Worm (Caenorhabditis elegans) whole organism, L4 larva: Measurements from ENCODE around the gene F07D3.3.

Experiments
- F44E2.7 ChIP-seq: fragments of 200-800 bp; sonication (Bioruptor generic); IDR thresholded peaks from 2 replicates; pipeline ENCODE4 v2.1.2; 2022; ENCODE audit warnings: missing genetic modification characterization, missing compliant biosample characterization
- ZK337.2 ChIP-seq: fragments of 200-800 bp; sonication (Bioruptor generic); IDR thresholded peaks from 2 replicates; pipeline ENCODE4 v1.3.6; 2022; ENCODE audit warnings: missing genetic modification reagents, missing genetic modification characterization, missing compliant biosample characterization
- ceh-44 ChIP-seq: fragments of 200-800 bp; sonication (Bioruptor generic); IDR thresholded peaks from 2 replicates; pipeline ENCODE4 v1.3.6; 2022; ENCODE audit warnings: missing genetic modification reagents, missing genetic modification characterization, missing compliant biosample characterization
- dmd-9 ChIP-seq: fragments of 200-800 bp; sonication (Bioruptor generic); IDR thresholded peaks from 2 replicates; pipeline ENCODE4 v1.3.6; 2022; ENCODE audit warnings: missing genetic modification reagents, missing genetic modification characterization, missing compliant biosample characterization
- unc-62 ChIP-seq, 3 experiments: fragments of 150-350 bp in 1 of 3; sonication (generic microtip); optimal IDR thresholded peaks in 2 of 3; peaks in 1 of 3; 1 replicate in 1 of 3; 2 replicates in 2 of 3; lab custom pipeline; 2014 to 2017; ENCODE audit warnings: missing biosample characterization in 3 of 3, missing genetic modification characterization in 3 of 3, missing genetic modification reagents in 3 of 3, missing genotype in 1 of 3

F07D3.3 gene

DNA sequence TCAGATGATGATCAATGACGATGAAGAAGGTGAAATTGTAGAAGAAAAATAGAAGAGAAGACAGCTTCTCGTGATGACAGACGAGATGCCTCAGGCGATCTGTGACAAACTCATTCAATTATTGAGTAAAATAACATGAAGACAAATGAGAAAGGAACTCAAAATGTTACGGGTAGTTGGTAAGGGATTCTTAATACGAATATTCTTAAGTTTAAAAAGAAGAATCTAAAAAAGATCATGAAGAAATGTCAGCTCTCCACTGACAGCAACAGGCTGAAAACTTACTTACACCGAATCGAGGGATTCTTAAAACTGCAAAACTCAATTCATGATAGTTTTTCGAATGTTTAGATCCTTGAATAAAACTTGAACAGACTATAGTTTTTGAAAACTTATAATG is 48.0 kb downstream of the F07D3.3 start, which contains the start of gene F36D4.4:
TSS of gene F36D4.4 (minus strand) at position 101 of the 400 bp plus-strand sequence.
- TF ChIP-seq ceh-44 (GFP tag; lab: Robert Waterston, UW): no peak
- TF ChIP-seq unc-62 (GFP tag; optimal IDR thresholded peaks at IDR 0.05 in 1 of 2; lab: Kevin White, UChicago): no peak
- TF ChIP-seq unc-62 (tag; optimal IDR thresholded peaks at IDR 0.05; lab: Kevin White, UChicago): no peak
- TF ChIP-seq F44E2.7: no peak
- no peak for TF ChIP-seq ZK337.2 (GFP tag; lab: Robert Waterston, UW)
- TF ChIP-seq dmd-9 (GFP tag; lab: Robert Waterston, UW): no peak
- TF ChIP-seq, all 104 proteins: peak for 0
